Worm (Caenorhabditis elegans) whole organism, dauer: ENCODE measurements around the gene C03A3.9.

Experiments
- unc-62 ChIP-seq: sonication (generic microtip); optimal IDR thresholded peaks from 2 replicates; lab custom pipeline; 2017; ENCODE audit warnings: missing biosample characterization, missing genetic modification reagents, missing genetic modification characterization

C03A3.9 gene

DNA sequence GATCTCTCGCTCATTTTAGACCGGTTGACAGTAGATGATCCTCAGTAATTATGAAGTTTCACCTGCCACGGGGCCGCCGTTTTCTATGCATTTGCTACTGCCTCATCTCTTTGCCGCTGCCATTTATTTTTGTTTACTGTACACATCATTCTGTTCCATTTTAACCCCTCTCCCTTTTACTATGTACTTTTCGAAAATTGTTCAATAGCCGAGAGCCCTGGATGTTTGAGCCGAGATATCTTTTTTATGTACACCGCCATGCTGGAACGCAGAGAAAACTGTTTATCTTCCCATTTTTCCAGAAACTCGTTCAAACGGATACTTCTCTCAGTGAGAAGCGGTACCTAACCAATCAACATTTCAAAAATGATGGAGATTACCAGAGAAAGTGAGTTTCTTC is 4.1 kb downstream of the C03A3.9 start, which contains the start of gene ifa-1:
ifa-1 (plus strand) TSS at position 301 of the 400 bp plus-strand sequence.
- no peak for TF ChIP-seq unc-62 (GFP tag; lab: Kevin White, UChicago)

DNA sequence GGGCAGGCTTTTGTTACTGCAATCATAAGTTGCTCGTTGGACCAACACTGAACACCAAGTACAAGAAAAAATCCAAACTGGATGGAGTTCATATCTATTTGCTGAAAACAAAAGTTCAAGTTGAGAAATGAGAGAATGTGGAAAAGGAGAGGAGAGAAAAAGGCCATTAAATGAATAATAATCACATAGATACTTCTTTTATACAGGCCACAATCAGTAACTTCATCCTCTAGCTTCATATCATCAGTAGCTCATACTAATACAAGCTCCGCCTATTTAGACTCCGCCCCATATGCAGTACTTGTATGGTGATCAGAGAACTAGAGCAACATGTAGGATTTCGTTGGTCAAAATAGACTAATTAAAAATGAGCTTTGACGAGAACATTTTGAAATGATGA is 12.5 kb downstream of the C03A3.9 start, which contains the start of gene F38B2.2:
F38B2.2 (minus strand) TSS at position 101 of the 400 bp plus-strand sequence.
- TF ChIP-seq unc-62 (GFP tag; lab: Kevin White, UChicago): no peak

DNA sequence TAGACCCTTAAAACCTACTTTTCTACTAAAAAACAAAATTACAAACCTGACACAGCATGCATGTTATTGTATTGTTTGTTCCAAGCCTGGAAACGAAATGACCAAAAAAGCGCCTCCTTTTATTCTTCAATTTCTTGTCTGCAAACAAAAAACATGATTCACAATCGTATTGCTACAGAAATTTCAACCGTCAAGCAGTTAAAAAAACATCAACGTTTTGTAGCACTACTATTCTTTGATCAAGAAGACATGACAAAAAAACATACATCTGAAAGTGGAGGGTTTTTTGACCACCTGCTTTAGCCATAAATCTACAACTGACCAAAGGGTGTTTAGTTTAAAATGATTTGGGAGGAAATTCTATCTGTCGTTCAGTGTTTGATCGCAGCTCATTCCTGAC is 14.3 kb downstream of the C03A3.9 start, which contains the start of gene F38B2.6:
F38B2.6 (minus strand) TSS at position 101 of the 400 bp plus-strand sequence.
- no peak for TF ChIP-seq unc-62 (GFP tag; lab: Kevin White, UChicago)

DNA sequence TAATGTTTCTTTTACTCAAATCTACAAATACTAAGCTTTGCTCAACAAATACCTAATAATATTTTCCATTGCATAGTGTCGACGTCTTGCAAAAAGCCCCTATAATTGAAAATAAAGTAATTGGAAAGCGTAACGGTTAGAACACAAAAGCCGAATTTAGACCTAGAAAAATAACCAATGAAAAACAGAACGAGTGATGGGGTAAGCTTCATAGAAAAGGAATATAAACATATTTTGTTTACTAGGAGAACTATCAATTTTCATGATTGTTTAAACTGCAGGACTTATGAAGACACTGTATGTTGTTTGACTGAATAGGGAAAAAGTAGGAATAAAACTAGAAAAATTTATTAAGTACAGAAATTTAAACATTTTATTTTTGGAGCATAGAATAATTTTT is 19.4 kb downstream of the C03A3.9 start, which contains the start of gene F38B2.3:
F38B2.3 (minus strand) TSS at position 101 of the 400 bp plus-strand sequence.
- TF ChIP-seq unc-62 (GFP tag; lab: Kevin White, UChicago): no peak

DNA sequence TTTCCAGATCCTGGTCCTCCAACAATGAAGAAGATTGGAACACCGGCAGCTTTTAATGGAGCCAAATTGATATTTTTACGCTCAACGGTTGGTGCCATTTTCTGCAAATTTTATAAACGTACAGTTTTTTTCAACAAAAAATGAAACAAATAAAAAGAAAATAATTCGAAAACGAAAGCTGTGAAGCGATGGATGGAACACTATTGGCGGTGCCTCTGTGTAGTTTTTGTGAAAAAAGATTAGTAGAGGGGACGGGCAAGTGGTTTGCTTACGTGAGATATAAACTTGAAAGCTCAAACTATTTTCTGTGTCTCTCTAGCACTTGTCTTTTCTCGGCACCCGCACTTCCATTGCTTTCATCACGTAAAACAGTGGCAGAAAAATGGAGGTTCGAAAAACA is 20.8 kb downstream of the C03A3.9 start, which contains the start of gene F38B2.4:
F38B2.4 (minus strand) TSS at position 101 of the 400 bp plus-strand sequence.
- no peak for TF ChIP-seq unc-62 (GFP tag; lab: Kevin White, UChicago)

DNA sequence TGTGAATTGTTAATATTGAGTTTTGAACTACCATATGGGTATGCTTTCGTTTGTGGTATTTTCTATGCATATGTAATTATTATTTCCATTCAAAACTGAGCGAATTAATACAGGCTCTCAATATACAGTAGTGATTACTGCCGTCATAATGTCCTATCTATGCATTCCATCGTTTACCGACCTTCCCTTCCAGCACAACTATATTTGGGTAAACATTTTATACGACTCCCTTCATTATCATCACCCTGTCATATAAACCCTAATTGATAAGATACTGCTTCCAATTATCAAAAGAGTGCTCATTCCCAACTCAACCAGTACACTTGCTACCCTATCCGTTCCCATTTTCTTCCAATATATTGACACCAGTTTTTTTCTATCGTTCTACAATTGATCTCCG is 23.1 kb downstream of the C03A3.9 start:
- TF ChIP-seq unc-62 (GFP tag; lab: Kevin White, UChicago): no peak

DNA sequence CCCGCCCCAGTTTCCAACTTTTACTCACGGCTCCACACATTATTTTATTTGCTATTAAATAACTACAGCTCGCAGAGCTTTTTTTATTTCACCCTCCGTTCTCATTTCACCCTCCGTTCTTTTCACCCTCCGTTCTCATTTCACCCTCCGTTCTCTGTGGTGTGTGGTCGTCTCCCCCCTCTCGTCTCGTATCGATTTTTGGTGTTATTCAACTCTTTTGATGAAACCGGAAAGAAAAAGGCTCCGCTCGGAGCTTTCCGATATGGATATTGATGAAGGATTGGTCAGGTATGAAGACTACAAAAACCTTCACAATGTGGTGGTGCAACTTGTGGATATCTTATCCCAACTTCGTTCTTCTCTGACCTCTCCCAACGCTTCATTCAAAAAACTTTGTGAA is 23.7 kb downstream of the C03A3.9 start:
- TF ChIP-seq unc-62 (GFP tag; lab: Kevin White, UChicago): no peak

DNA sequence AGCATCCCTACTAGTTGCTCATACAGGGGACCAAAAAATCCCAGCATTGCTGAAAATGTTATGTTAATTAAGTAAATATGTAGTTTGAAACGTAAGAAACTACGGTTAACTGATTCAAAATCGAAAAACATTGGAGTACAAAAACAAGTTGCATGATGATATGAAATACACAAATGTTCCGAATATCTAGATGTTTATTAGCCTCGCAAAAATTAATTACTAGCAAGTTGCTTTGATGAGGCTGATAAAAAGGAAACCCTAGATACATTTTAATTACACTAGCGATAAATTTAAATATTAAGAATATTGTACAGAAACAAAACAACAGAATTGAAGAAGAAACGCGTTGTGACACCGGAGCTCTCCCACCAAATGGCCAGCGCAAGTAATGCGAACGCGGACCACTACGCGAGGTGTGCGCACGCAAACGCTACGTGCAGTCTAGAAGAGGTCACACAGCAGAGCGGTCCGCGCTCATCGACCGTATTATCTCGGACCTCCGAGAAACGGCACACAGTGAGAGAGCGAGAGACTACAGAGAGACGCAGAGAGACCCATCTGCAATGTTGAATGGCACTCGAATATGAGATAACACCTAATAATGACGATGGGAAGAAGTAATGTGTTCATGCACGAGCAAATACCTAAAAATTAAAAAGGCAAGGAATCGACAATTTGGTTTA is 30.0 kb downstream of the C03A3.9 start, which contains the start of gene inx-2:
inx-2 (minus strand) TSS at position 51 of the 683 bp plus-strand sequence.
- TF ChIP-seq unc-62 (GFP tag; lab: Kevin White, UChicago): no peak

DNA sequence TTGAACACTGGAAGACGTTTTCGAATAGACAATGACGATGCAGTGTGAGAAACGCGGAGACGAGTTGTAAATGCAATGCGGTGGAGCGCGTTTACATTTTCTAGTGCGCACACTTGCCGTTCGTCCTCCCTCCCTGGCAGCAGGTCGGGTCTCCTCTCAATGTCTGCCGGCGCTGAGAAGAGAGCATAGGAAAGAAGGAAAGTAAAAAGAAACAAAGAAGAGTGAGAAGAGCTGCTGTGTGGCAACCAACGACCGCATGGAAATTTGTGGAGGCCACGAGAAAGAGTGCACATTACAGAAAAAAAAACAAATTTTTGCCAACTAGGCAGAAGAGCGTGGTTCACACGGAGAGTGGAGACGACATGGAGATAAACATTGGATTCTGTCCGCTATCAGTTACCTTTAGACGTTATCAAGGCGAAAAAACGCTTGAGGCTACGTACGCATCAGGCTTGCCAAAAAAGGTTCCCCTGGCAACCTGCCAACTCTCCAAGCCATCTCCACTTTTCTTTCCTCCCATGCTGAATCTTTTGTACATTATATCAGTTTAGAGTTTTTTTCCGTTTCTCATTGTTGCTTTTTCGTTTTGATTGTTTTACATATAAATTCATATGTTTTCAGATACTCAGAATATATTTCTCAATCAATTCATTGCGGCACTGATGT is 33.0 kb downstream of the C03A3.9 start, which contains the start of the genes snrp-40.1 and F08G12.3:
snrp-40.1 (minus strand) TSS at position 143 of the 666 bp plus-strand sequence.
F08G12.3 (plus strand) TSS at position 616 of the 666 bp plus-strand sequence.
- no peak for TF ChIP-seq unc-62 (GFP tag; lab: Kevin White, UChicago)

DNA sequence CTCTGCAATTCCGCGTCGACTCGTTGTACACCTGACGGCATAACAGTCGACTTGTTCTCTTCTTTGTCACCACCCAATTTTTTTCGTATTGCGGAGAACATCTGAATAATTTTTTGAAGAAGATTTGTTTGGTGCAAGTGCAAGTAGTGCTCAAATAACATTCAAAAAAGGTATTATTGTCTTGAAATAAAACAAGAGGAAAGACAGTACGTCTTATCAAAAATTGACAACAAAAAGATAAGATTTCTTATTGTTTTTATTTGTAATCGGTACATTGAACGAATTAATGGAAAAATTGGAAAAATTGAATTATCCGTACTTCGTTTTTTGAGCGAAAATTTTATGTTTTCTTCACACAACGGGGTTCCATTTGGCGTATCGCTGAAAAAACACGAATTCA is 39.0 kb downstream of the C03A3.9 start, which contains the start of gene F08G12.1:
F08G12.1 (minus strand) TSS at position 101 of the 400 bp plus-strand sequence.
- no peak for TF ChIP-seq unc-62 (GFP tag; lab: Kevin White, UChicago)

DNA sequence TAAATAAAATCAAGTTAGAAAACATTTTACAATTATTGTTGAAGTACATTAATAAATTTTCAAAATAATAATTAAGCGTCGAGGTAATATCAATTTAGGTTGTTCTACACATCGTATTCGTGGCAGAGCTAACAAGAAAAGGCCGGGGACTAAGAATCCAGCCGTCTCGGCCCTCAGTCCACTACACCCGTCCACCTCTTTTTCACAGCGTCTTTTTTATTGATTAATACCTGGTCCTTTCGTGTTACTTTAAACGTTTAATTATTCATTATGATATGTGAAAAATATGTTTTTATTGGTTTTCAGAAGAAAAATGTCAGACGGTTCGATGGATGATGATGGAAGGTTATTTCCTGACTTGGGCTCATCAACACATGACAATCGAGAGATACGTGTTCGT is 40.2 kb downstream of the C03A3.9 start, which contains the start of gene vhl-1:
vhl-1 (plus strand) TSS at position 301 of the 400 bp plus-strand sequence.
- no peak for TF ChIP-seq unc-62 (GFP tag; lab: Kevin White, UChicago)

DNA sequence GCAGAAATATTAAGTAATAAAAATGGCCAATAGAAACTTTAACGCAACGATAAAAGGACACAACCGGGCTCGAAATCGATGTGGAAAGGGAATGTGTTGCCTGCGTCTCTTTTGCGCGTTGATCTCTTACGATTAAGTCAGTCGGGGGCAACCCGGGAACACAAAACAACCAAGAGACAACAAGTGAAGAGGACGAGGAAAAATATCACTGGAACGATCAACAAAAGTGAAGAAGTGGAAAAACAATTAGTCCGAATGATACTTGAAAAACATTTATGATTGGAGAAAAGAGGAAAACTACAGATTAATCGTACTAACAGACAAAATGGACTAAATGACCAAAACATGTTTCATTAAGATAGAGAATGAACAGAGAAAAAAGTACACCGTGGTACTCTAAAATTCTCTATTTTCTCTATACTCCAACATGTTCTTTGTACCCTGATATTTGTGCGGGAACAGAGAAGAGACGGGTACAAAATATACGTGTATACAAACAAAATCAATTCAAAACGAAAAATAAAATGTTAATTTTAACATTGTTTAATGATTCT is 43.6 kb downstream of the C03A3.9 start, which contains the start of gene F08G12.5:
F08G12.5 (minus strand) TSS at position 1 of the 554 bp plus-strand sequence.
- TF ChIP-seq unc-62 (GFP tag; lab: Kevin White, UChicago): no peak

DNA sequence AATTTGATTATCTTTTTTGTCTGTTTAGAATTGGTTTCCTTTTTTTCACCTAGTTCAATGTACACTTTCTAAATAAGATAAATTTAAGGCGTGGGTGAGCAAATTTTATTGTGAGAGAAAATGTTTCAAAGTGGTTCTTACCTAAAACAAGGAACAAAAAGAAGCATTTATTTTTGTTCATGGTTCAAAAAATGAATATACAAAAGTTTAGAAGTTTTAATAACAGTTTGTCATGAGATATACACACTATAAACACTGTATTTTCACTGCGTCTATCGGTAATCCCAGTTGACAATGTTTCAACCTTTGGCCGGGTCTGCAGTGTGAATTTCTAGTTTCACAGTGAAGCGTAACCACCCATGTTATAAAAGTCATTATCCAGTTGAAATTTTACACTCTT is 48.6 kb downstream of the C03A3.9 start, which contains the start of gene F08G12.11:
F08G12.11 (minus strand) TSS at position 181 of the 400 bp plus-strand sequence.
- TF ChIP-seq unc-62 (GFP tag; lab: Kevin White, UChicago): no peak

DNA sequence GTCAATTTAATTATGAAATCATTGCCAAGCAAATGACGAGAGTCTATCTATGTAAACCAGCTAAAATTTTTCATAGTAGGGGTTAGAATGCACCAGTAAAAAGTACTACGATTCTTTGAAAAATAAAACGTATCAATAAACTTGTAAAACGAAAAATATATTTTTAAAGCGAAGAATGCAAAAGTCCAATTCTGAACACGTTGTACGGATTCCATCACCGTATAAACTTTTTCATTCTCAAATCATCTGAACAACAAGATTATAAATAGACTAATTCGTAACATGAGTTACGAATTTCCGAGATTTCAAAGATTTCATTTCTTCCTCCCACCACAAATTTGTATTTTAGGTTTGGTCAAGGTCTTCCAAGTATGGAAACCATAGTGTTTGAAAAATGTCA is 49.9 kb downstream of the C03A3.9 start, which contains the start of gene nlp-57:
nlp-57 (plus strand) TSS at position 301 of the 400 bp plus-strand sequence.
- no peak for TF ChIP-seq unc-62 (GFP tag; lab: Kevin White, UChicago)
